Worm (Caenorhabditis elegans): ENCODE results near the gene F23D12.3.

- TF ChIP-seq him-1 (tag; optimal IDR thresholded peaks at IDR 0.05) (no peak), W03F9.2 (tag; optimal IDR thresholded peaks at IDR 0.05) (no peak)
These were observed 43.4 kb upstream of the F23D12.3 start for ce11 chrX:14399035-14399434.
